Worm (Caenorhabditis elegans): ENCODE measurements around the gene F29B9.5.

Gene F29B9.5

DNA sequence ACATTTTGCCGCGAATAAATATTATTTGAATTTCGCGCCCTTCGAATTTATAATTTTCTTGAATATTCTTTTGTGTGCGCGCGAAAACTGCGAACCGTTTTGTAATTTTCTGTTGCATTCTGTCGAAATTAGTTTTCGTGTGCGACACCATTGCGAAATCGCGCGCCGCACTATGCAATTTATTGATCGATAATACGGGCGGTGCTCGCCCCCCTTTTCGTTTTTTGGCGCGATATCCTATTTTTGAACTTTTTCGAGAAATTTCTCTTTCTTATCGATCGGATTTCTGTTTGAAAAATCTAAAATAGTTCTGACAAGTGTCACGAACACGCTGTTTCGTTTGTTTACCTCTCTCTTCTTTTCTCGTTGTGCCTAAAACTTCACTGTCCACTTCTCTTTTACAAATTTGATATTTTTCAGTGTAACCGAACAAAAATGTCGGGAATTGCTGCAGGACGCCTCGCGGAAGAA is 1.6 kb upstream of the F29B9.5 start, which contains the start of gene ubc-9:
Gene ubc-9 (plus strand): TSS at position 421 of the 471 bp plus-strand sequence.
- TF ChIP-seq ama-1 (optimal IDR thresholded peaks at IDR 0.05) (peak; percentile 74), blmp-1 (tag; optimal IDR thresholded peaks at IDR 0.05; ENCODE audit: insufficient read depth) (no peak), crh-2 (tag; optimal IDR thresholded peaks at IDR 0.05) (peak; percentile 63), unc-39 (tag; optimal IDR thresholded peaks at IDR 0.05) (no peak), nhr-11 (tag; optimal IDR thresholded peaks at IDR 0.05) (no peak), elt-3 (tag; optimal IDR thresholded peaks at IDR 0.05) (no peak), nhr-25 (tag; optimal IDR thresholded peaks at IDR 0.05) (peak; percentile 55), R02D3.7 (tag; optimal IDR thresholded peaks at IDR 0.05) (no peak), aly-2 (tag; optimal IDR thresholded peaks at IDR 0.05) (no peak), ceh-16 (tag; optimal IDR thresholded peaks at IDR 0.05) (peak; percentile 63), lsy-2 (tag; optimal IDR thresholded peaks at IDR 0.05) (peak; percentile 61 to 79), nhr-77 (tag; optimal IDR thresholded peaks at IDR 0.05) (no peak), mab-5 (tag; optimal IDR thresholded peaks at IDR 0.05) (peak; percentile 46), unc-55 (GFP tag; optimal IDR thresholded peaks at IDR 0.05) (peak; percentile 87), fos-1 (tag; optimal IDR thresholded peaks at IDR 0.05) (peak; percentile 32), F13H6.1 (tag; optimal IDR thresholded peaks at IDR 0.05) (peak; percentile 81), nhr-23 (tag; optimal IDR thresholded peaks at IDR 0.05) (no peak), nhr-12 (tag; optimal IDR thresholded peaks at IDR 0.05) (no peak), gmeb-1 (tag; optimal IDR thresholded peaks at IDR 0.05) (peak; percentile 75), zag-1 (tag; optimal IDR thresholded peaks at IDR 0.05) (peak; percentile 24), mbf-1 (tag; optimal IDR thresholded peaks at IDR 0.05) (no peak), egl-27 (tag; optimal IDR thresholded peaks at IDR 0.05) (no peak), ZK546.5 (tag; optimal IDR thresholded peaks at IDR 0.05) (no peak), ceh-82 (tag; optimal IDR thresholded peaks at IDR 0.05) (no peak), lin-13 (GFP tag; optimal IDR thresholded peaks at IDR 0.05) (peak; percentile 89), lin-11 (tag; optimal IDR thresholded peaks at IDR 0.05) (peak; percentile 44), mdl-1 (tag; optimal IDR thresholded peaks at IDR 0.05) (no peak), unc-62 (GFP tag; optimal IDR thresholded peaks at IDR 0.05) (no peak), elt-1 (tag; optimal IDR thresholded peaks at IDR 0.05) (no peak), ztf-11 (tag; optimal IDR thresholded peaks at IDR 0.05) (no peak), nhr-10 (tag; optimal IDR thresholded peaks at IDR 0.05) (no peak), alr-1 (tag; optimal IDR thresholded peaks at IDR 0.05) (no peak), dmd-4 (tag; optimal IDR thresholded peaks at IDR 0.05) (no peak), sma-3 (GFP tag; optimal IDR thresholded peaks at IDR 0.05) (peak; percentile 76), nhr-6 (tag; optimal IDR thresholded peaks at IDR 0.05) (no peak), Y55F3AM.14 (GFP tag; optimal IDR thresholded peaks at IDR 0.05) (no peak), sma-9 (GFP tag; optimal IDR thresholded peaks at IDR 0.05) (peak; percentile 49), sma-9 (tag; optimal IDR thresholded peaks at IDR 0.05) (no peak), sem-4 (tag; optimal IDR thresholded peaks at IDR 0.05) (no peak), C34F6.9 (tag; optimal IDR thresholded peaks at IDR 0.05) (peak; percentile 76), lin-39 (tag; optimal IDR thresholded peaks at IDR 0.05) (no peak), ztf-1 (GFP tag; conservative IDR thresholded peaks at IDR 0.05) (no peak), peb-1 (tag; optimal IDR thresholded peaks at IDR 0.05) (no peak), skn-1 (tag; optimal IDR thresholded peaks at IDR 0.05) (peak; percentile 41), nhr-21 (tag; optimal IDR thresholded peaks at IDR 0.05) (peak; percentile 57), ztf-4 (tag; optimal IDR thresholded peaks at IDR 0.05) (no peak), nhr-129 (tag; optimal IDR thresholded peaks at IDR 0.05) (peak; percentile 78), snpc-4 (tag; optimal IDR thresholded peaks at IDR 0.05) (no peak), nhr-237 (tag; optimal IDR thresholded peaks at IDR 0.05) (no peak)

Data from whole organism, L2 larva.